Fruit fly (Drosophila melanogaster) Kc167 (cell line): ENCODE results near the gene Gr92a.
"Not testable (repeated sequence)": the region's sequence is repeated elsewhere in the genome, so short reads cannot be mapped to it uniquely, and the experiment has no call there.

Experiments
- Myc ChIP-seq: fragments of >200 bp; optimal IDR thresholded peaks from 2 replicates; lab custom pipeline; 2017; ENCODE audit warnings: missing external identifiers
- Sin3A ChIP-seq: fragments of >200 bp; optimal IDR thresholded peaks from 2 replicates; lab custom pipeline; 2018; ENCODE audit warnings: missing external identifiers
- h ChIP-seq: fragments of >200 bp; optimal IDR thresholded peaks from 3 replicates; lab custom pipeline; 2018; ENCODE audit warnings: missing external identifiers
- insv ChIP-seq: fragments of >200 bp; optimal IDR thresholded peaks from 3 replicates; lab custom pipeline; 2018; ENCODE audit warnings: missing external identifiers
- psq ChIP-seq: fragments of >200 bp; optimal IDR thresholded peaks from 2 replicates; lab custom pipeline; 2017; ENCODE audit warnings: missing external identifiers
- ttk ChIP-seq: sonication (Bioruptor generic); optimal IDR thresholded peaks from 2 replicates; lab custom pipeline; 2017; ENCODE audit warnings: missing external identifiers

The Gr92a gene

dm6 chr3R:20120760-20121159 lies at the start of gene Gr92a:
Gene Gr92a, plus strand, starts transcription at chr3R:20121060.
- no peak for TF ChIP-seq Myc (lab: Kevin White, UChicago)
- TF ChIP-seq insv (lab: Kevin White, UChicago) = no peak
- no peak for TF ChIP-seq Sin3A (lab: Kevin White, UChicago)
- TF ChIP-seq psq (lab: Kevin White, UChicago) = no peak

- TF ChIP-seq h (lab: Kevin White, UChicago) = no peak
- no peak for TF ChIP-seq insv (lab: Kevin White, UChicago)
Measured at dm6 chr3R:20080205-20080604, 40.7 kb upstream of the Gr92a start.

- TF ChIP-seq insv (lab: Kevin White, UChicago) (no peak), Myc (lab: Kevin White, UChicago) (no peak), psq (lab: Kevin White, UChicago) (no peak), ttk (lab: Kevin White, UChicago) (no peak), Sin3A (lab: Kevin White, UChicago) (no peak), h (lab: Kevin White, UChicago) (no peak)
Measured at dm6 chr3R:20082350-20082749, 38.5 kb upstream of the Gr92a start, which contains the start of gene Rh3. Gene Rh3, minus strand, starts transcription at chr3R:20082450.

DNA sequence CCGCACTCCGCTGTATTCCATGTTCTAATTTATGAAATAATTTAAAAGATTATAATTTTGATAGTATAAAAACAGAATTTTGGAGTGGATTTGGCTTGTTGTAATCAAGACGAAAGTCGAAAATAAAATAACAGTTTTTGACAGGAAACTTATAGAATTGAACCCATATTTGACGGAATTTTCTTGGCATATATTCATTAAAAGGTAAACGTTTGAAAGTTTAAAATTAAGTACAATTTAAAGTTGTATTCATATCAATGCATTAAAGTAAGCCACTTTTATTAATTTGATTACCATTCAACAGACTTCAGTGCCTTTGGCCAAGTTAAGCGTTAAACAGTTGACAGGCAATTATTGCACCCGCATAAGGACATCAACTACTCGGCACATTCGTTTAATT lies 13.0 kb upstream of the Gr92a start, which contains the start of gene CG31206:
Gene CG31206 (minus strand): TSS at position 101 of the 400 bp plus-strand sequence.
- TF ChIP-seq Myc (lab: Kevin White, UChicago) (no peak), psq (lab: Kevin White, UChicago) (no peak), ttk (lab: Kevin White, UChicago) (no peak), Sin3A (lab: Kevin White, UChicago) (no peak), insv (lab: Kevin White, UChicago) (no peak), h (lab: Kevin White, UChicago) (no peak)

- TF ChIP-seq insv, Myc, Sin3A (lab: Kevin White, UChicago): not testable (repeated sequence)
Measured at dm6 chr3R:20114538-20114937, 6.3 kb upstream of the Gr92a start, which contains the start of gene CG10887. Gene CG10887, plus strand, starts transcription at chr3R:20114838.

DNA sequence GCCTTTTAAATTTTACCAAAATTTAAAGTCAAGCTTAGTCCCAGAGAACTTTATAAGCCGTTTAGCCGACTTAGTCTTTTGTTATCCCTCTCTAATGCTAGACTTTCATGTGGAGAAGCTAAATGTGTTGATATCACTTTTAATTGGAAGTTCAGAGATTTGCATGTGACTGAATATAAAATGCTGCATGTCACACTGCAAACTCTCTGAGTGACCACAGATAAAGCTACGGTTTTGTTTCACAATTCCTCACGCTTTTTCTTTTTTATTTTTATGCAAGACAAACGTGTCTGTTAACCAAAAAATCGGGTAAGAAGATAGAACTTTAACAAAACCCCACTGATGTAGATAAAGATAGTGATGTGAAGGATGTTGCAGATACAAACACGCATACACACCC lies 3.5 kb downstream of the Gr92a start:
- TF ChIP-seq ttk (lab: Kevin White, UChicago) (no peak), psq (lab: Kevin White, UChicago) (no peak), insv (lab: Kevin White, UChicago) (no peak), h (lab: Kevin White, UChicago) (no peak), Myc (lab: Kevin White, UChicago) (no peak), Sin3A (lab: Kevin White, UChicago) (no peak)

DNA sequence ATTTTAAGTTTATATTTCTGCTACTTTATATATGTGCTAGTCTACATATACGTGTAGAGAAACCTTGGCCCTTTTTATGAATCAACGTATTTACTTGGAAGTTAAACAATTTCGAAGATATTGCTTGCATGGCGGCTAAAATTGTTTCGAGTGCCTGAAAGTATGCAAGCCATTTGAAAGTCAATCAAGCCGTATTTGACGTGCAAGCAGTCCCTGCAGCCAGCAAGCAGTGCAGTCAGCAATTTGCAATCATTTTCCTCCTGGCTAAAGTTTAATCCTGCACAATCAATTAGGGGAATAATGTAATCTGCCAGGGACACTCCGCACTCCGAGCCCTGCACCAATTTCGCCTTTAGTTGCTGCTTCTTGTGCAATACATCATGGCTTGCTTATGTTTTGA lies 33.8 kb downstream of the Gr92a start:
- TF ChIP-seq ttk (lab: Kevin White, UChicago) (no peak), psq (lab: Kevin White, UChicago) (no peak), insv (lab: Kevin White, UChicago) (no peak), Myc (lab: Kevin White, UChicago) (no peak), Sin3A (lab: Kevin White, UChicago) (no peak), h (lab: Kevin White, UChicago) (no peak)

dm6 chr3R:20167635-20168395 lies 47.0 kb downstream of the Gr92a start:
- TF ChIP-seq psq (lab: Kevin White, UChicago) (no peak), Sin3A (lab: Kevin White, UChicago) (no peak), ttk (lab: Kevin White, UChicago) (no peak), insv (lab: Kevin White, UChicago) (no peak), Myc (lab: Kevin White, UChicago) (no peak), h (lab: Kevin White, UChicago) (no peak)

DNA sequence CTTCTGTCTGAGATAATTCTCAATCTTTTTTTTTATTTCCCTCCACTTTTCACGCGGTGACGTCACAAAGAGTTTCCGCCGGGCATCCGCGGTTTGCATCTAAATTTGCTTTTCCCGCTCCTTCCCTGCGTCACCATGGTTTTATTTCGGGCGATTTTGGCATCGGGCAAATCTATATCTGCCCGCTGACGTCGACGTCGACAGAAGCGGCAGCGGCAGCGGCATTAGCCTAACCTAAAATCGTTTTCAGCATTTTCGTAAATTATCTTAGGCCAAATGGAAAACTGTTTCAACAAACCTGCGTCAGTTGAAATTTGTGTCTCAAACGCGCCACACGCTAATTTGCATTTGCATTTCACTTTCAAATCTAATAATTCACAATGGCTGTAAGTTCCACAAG lies 48.3 kb downstream of the Gr92a start, which contains the start of gene CG5023:
Gene CG5023 (plus strand): TSS at position 301 of the 400 bp plus-strand sequence.
- TF ChIP-seq ttk (lab: Kevin White, UChicago) = no peak
- no peak for TF ChIP-seq Sin3A (lab: Kevin White, UChicago)
- TF ChIP-seq Myc (lab: Kevin White, UChicago) = no peak
